Worm (Caenorhabditis elegans): ENCODE measurements around the gene srj-6.

ce11 chrV:667459-667858 lies 13.2 kb upstream of the srj-6 start, which contains the start of gene nhr-180:
- TF ChIP-seq ZK185.1 (tag; optimal IDR thresholded peaks at IDR 0.05; ENCODE audit: poor library complexity, severe bottlenecking) (no peak), F55B11.4 (tag; optimal IDR thresholded peaks at IDR 0.05; ENCODE audit: borderline replicate concordance, insufficient read depth) (no peak)
